Fruit fly (Drosophila melanogaster) whole organism, prepupa: Measurements from ENCODE around the gene Mnr.

Experiments
- Blimp-1 ChIP-seq: fragments of 200-800 bp; sonication (Bioruptor generic); optimal IDR thresholded peaks from 3 replicates; lab custom pipeline; 2017; ENCODE audit warnings: missing biosample characterization, missing genetic modification characterization, mild to moderate bottlenecking, moderate library complexity, missing genetic modification reagents
- CG10631 ChIP-seq: fragments of 200-800 bp; sonication (Bioruptor generic); optimal IDR thresholded peaks from 2 replicates; lab custom pipeline; 2016; ENCODE audit warnings: missing biosample characterization, missing genetic modification characterization
- CG10669 ChIP-seq: fragments of 200-800 bp; sonication (Bioruptor generic); optimal IDR thresholded peaks from 3 replicates; lab custom pipeline; 2018; ENCODE audit warnings: missing biosample characterization, mild to moderate bottlenecking, missing genetic modification characterization, moderate library complexity
- CG11294 ChIP-seq: fragments of 200-800 bp; sonication (Bioruptor generic); IDR thresholded peaks from 2 replicates; pipeline ENCODE4 v1.3.6; 2022; ENCODE audit warnings: missing biosample characterization, missing genetic modification characterization
- CG11762 ChIP-seq: fragments of 200-800 bp; sonication (Bioruptor generic); optimal IDR thresholded peaks from 3 replicates; lab custom pipeline; 2016; ENCODE audit warnings: missing biosample characterization, missing genetic modification characterization; ENCODE audit not compliant: insufficient read depth
- CG11902 ChIP-seq: fragments of 200-800 bp; sonication (Bioruptor generic); optimal IDR thresholded peaks from 3 replicates; lab custom pipeline; 2016; ENCODE audit warnings: missing biosample characterization, missing genetic modification characterization
- CG15336 ChIP-seq: fragments of 200-800 bp; sonication (Bioruptor generic); IDR thresholded peaks from 2 replicates; pipeline ENCODE4 v1.3.6; 2022; ENCODE audit warnings: missing biosample characterization, missing genetic modification characterization
- CG1621 ChIP-seq: fragments of 200-800 bp; sonication (Bioruptor generic); optimal IDR thresholded peaks from 3 replicates; lab custom pipeline; 2018; ENCODE audit warnings: missing biosample characterization, mild to moderate bottlenecking, missing genetic modification characterization
- CG16779 ChIP-seq: fragments of 200-800 bp; sonication (Bioruptor generic); optimal IDR thresholded peaks from 3 replicates; lab custom pipeline; 2017; ENCODE audit warnings: missing biosample characterization, mild to moderate bottlenecking, missing genetic modification characterization
- CG3032 ChIP-seq: fragments of 200-800 bp; optimal IDR thresholded peaks from 2 replicates; lab custom pipeline; 2019; ENCODE audit warnings: missing biosample characterization, mild to moderate bottlenecking, missing genetic modification characterization, moderate library complexity
- CG31627 ChIP-seq: fragments of 200-800 bp; sonication (Bioruptor generic); optimal IDR thresholded peaks from 3 replicates; lab custom pipeline; 2016; ENCODE audit warnings: missing biosample characterization, missing genetic modification characterization
- CG32006 ChIP-seq: fragments of 200-800 bp; sonication (Bioruptor generic); optimal IDR thresholded peaks from 3 replicates; lab custom pipeline; 2017; ENCODE audit warnings: missing biosample characterization, mild to moderate bottlenecking, missing genetic modification characterization
- CG34406 ChIP-seq: fragments of 200-800 bp; sonication (Bioruptor generic); optimal IDR thresholded peaks from 3 replicates; lab custom pipeline; 2016; ENCODE audit warnings: missing biosample characterization, missing genetic modification characterization
- CG3919 ChIP-seq: fragments of 200-800 bp; sonication (Bioruptor generic); optimal IDR thresholded peaks from 3 replicates; lab custom pipeline; 2016; ENCODE audit warnings: missing biosample characterization, missing genetic modification characterization
- CG4318 ChIP-seq: fragments of 200-800 bp; sonication (Bioruptor generic); optimal IDR thresholded peaks from 3 replicates; lab custom pipeline; 2017; ENCODE audit warnings: missing biosample characterization, mild to moderate bottlenecking, missing genetic modification characterization
- CG6276 ChIP-seq: fragments of 200-800 bp; sonication (Bioruptor generic); optimal IDR thresholded peaks from 2 replicates; lab custom pipeline; 2017; ENCODE audit warnings: missing biosample characterization, mild to moderate bottlenecking, missing genetic modification characterization
- CG6792 ChIP-seq: fragments of 200-800 bp; sonication (Bioruptor generic); optimal IDR thresholded peaks from 3 replicates; lab custom pipeline; 2016; ENCODE audit warnings: missing biosample characterization, missing genetic modification characterization
- CG6808 ChIP-seq: fragments of 200-800 bp; sonication (Bioruptor generic); optimal IDR thresholded peaks from 3 replicates; lab custom pipeline; 2017; ENCODE audit warnings: missing biosample characterization, missing genetic modification characterization, mild to moderate bottlenecking, moderate library complexity, missing genetic modification reagents
- CG6854 ChIP-seq: fragments of 200-800 bp; sonication (Bioruptor generic); optimal IDR thresholded peaks from 2 replicates; lab custom pipeline; 2017; ENCODE audit warnings: missing biosample characterization, mild to moderate bottlenecking, missing genetic modification characterization
- CG7368 ChIP-seq: fragments of 200-800 bp; sonication (Bioruptor generic); optimal IDR thresholded peaks from 3 replicates; lab custom pipeline; 2016; ENCODE audit warnings: missing biosample characterization, missing genetic modification characterization
- CG8119 ChIP-seq: fragments of 200-800 bp; sonication (Bioruptor generic); IDR thresholded peaks from 3 replicates; pipeline ENCODE4 v1.3.6; 2022; ENCODE audit warnings: missing biosample characterization, missing genetic modification characterization
- CG8319 ChIP-seq: fragments of 200-800 bp; sonication (Bioruptor generic); optimal IDR thresholded peaks from 3 replicates; lab custom pipeline; 2016; ENCODE audit warnings: missing biosample characterization, missing genetic modification characterization
- CG8632 ChIP-seq: fragments of 200-800 bp; sonication (Bioruptor generic); optimal IDR thresholded peaks from 3 replicates; lab custom pipeline; 2016; ENCODE audit warnings: missing biosample characterization, missing genetic modification characterization
- CG9139 ChIP-seq: fragments of 200-800 bp; sonication (Bioruptor generic); optimal IDR thresholded peaks from 3 replicates; lab custom pipeline; 2017; ENCODE audit warnings: missing biosample characterization, mild to moderate bottlenecking, missing genetic modification characterization
- Eip75B ChIP-seq: fragments of 200-800 bp; sonication (Bioruptor generic); optimal IDR thresholded peaks from 3 replicates; lab custom pipeline; 2016; ENCODE audit warnings: missing biosample characterization, missing genetic modification characterization
- Eip78C ChIP-seq: fragments of 200-800 bp; sonication (Bioruptor generic); peaks from one replicate; lab custom pipeline; 2016; ENCODE audit warnings: missing biosample characterization, missing genetic modification characterization
- Ets96B ChIP-seq: fragments of 200-800 bp; optimal IDR thresholded peaks from 2 replicates; lab custom pipeline; 2019; ENCODE audit warnings: missing biosample characterization, mild to moderate bottlenecking, missing genetic modification characterization, moderate library complexity
- Gug ChIP-seq: fragments of 200-800 bp; sonication (Bioruptor generic); IDR thresholded peaks from 2 replicates; pipeline ENCODE4 v1.3.6; 2022; ENCODE audit warnings: missing biosample characterization, missing genetic modification characterization
- Hr38 ChIP-seq: sonication (Bioruptor generic); optimal IDR thresholded peaks from 2 replicates; lab custom pipeline; 2016; ENCODE audit warnings: missing biosample characterization, missing genetic modification characterization
- Hr4 ChIP-seq: fragments of 200-800 bp; sonication (Bioruptor generic); optimal IDR thresholded peaks from 3 replicates; lab custom pipeline; 2016; ENCODE audit warnings: missing biosample characterization, missing genetic modification characterization
- Lpt ChIP-seq: fragments of 200-800 bp; sonication (Bioruptor generic); optimal IDR thresholded peaks from 3 replicates; lab custom pipeline; 2016; ENCODE audit warnings: missing biosample characterization, missing genetic modification characterization
- Met ChIP-seq: fragments of 200-800 bp; sonication (Bioruptor generic); optimal IDR thresholded peaks from 3 replicates; lab custom pipeline; 2016; ENCODE audit warnings: missing biosample characterization, missing genetic modification characterization
- OdsH ChIP-seq: fragments of 200-800 bp; sonication (Bioruptor generic); optimal IDR thresholded peaks from 3 replicates; lab custom pipeline; 2016; ENCODE audit warnings: missing biosample characterization, missing genetic modification characterization
- Smox ChIP-seq: fragments of 200-800 bp; sonication (Bioruptor generic); optimal IDR thresholded peaks from 3 replicates; lab custom pipeline; 2016; ENCODE audit warnings: missing biosample characterization, missing genetic modification characterization
- Sox102F ChIP-seq: fragments of 200-800 bp; sonication (Bioruptor generic); optimal IDR thresholded peaks from 2 replicates; lab custom pipeline; 2016; ENCODE audit warnings: missing biosample characterization, mild to moderate bottlenecking, missing genetic modification characterization
- Sox14 ChIP-seq: fragments of 200-800 bp; sonication (Bioruptor generic); optimal IDR thresholded peaks from 3 replicates; lab custom pipeline; 2016; ENCODE audit warnings: missing biosample characterization, missing genetic modification characterization
- Sox15 ChIP-seq: fragments of 200-800 bp; sonication (Bioruptor generic); optimal IDR thresholded peaks from 3 replicates; lab custom pipeline; 2016; ENCODE audit warnings: missing biosample characterization, missing genetic modification characterization
- acj6 ChIP-seq: fragments of 200-800 bp; sonication (Bioruptor generic); optimal IDR thresholded peaks from 3 replicates; lab custom pipeline; 2016; ENCODE audit warnings: missing biosample characterization, missing genetic modification characterization
- dac ChIP-seq: fragments of 200-800 bp; sonication (Bioruptor generic); optimal IDR thresholded peaks from 2 replicates; lab custom pipeline; 2017; ENCODE audit warnings: missing biosample characterization, mild to moderate bottlenecking, missing genetic modification characterization
- eg ChIP-seq: fragments of 200-800 bp; sonication (Bioruptor generic); IDR thresholded peaks from 3 replicates; pipeline ENCODE4 v1.3.6; 2022; ENCODE audit warnings: missing biosample characterization, missing genetic modification characterization
- esn ChIP-seq: fragments of 200-800 bp; sonication (Bioruptor generic); optimal IDR thresholded peaks from 2 replicates; lab custom pipeline; 2016; ENCODE audit warnings: missing biosample characterization, mild to moderate bottlenecking, missing genetic modification characterization, moderate library complexity
- fd59A ChIP-seq: fragments of 200-800 bp; sonication (Bioruptor generic); optimal IDR thresholded peaks from 2 replicates; lab custom pipeline; 2017; ENCODE audit warnings: missing biosample characterization, mild to moderate bottlenecking, missing genetic modification characterization, missing genetic modification reagents
- fkh ChIP-seq: fragments of 200-800 bp; sonication (Bioruptor generic); optimal IDR thresholded peaks from 3 replicates; lab custom pipeline; 2017; ENCODE audit warnings: missing biosample characterization, mild to moderate bottlenecking, missing genetic modification characterization, moderate library complexity
- net ChIP-seq: fragments of 200-800 bp; sonication (Bioruptor generic); optimal IDR thresholded peaks from 3 replicates; lab custom pipeline; 2016; ENCODE audit warnings: missing biosample characterization, missing genetic modification characterization
- pdm3 ChIP-seq: fragments of 200-800 bp; sonication (Bioruptor generic); optimal IDR thresholded peaks from 3 replicates; lab custom pipeline; 2016; ENCODE audit warnings: missing biosample characterization, missing genetic modification characterization
- salr ChIP-seq, 2 experiments: fragments of 200-800 bp; sonication (Bioruptor generic); optimal IDR thresholded peaks; 3 replicates each; lab custom pipeline; 2016 to 2018; ENCODE audit warnings: missing biosample characterization in 2 of 2, missing genetic modification characterization in 2 of 2, mild to moderate bottlenecking in 1 of 2
- spab ChIP-seq: fragments of 200-800 bp; sonication (Bioruptor generic); optimal IDR thresholded peaks from 2 replicates; lab custom pipeline; 2017; ENCODE audit warnings: missing biosample characterization, mild to moderate bottlenecking, missing genetic modification characterization, missing genetic modification reagents
- ss ChIP-seq, 2 experiments: fragments of 200-800 bp; sonication (Bioruptor generic); optimal IDR thresholded peaks; 2 replicates in 1 of 2; 3 replicates in 1 of 2; lab custom pipeline; 2017 to 2018; ENCODE audit warnings: mild to moderate bottlenecking in 2 of 2, missing biosample characterization in 2 of 2, missing genetic modification characterization in 2 of 2, moderate library complexity in 1 of 2
- svp ChIP-seq: fragments of 200-800 bp; sonication (Bioruptor generic); peaks from one replicate; lab custom pipeline; 2016; ENCODE audit warnings: missing biosample characterization, missing genetic modification characterization
- topi ChIP-seq: fragments of 200-800 bp; sonication (Bioruptor generic); optimal IDR thresholded peaks from 3 replicates; lab custom pipeline; 2016; ENCODE audit warnings: missing biosample characterization, missing genetic modification characterization
- vri ChIP-seq: fragments of 200-800 bp; sonication (Bioruptor generic); optimal IDR thresholded peaks from 3 replicates; lab custom pipeline; 2016; ENCODE audit warnings: missing biosample characterization, mild to moderate bottlenecking, missing genetic modification characterization

Mnr gene

dm6 chrX:21319202-21319772 lies 38.3 kb upstream of the Mnr start, which contains the start of the genes SLIRP1 and anox:
TSS of gene SLIRP1 (minus strand) at chrX:21319296.
TSS of gene anox (minus strand) at chrX:21319296.
- TF ChIP-seq OdsH (GFP tag; lab: Kevin White, UChicago) (peak; percentile 87), CG1621 (peak; percentile 79), Hr4 (GFP tag; lab: Kevin White, UChicago) (peak; percentile 83), CG8319 (peak; percentile 65), CG6854 (GFP tag; lab: Kevin White, UChicago) (peak; percentile 71), CG3919 (peak; percentile 81), Hr38 (no peak), Sox15 (GFP tag; lab: Kevin White, UChicago) (peak; percentile 85), CG31627 (GFP tag; lab: Kevin White, UChicago) (peak; percentile 86), Sox14 (GFP tag; lab: Kevin White, UChicago) (peak; percentile 87), net (GFP tag; lab: Kevin White, UChicago) (peak; percentile 81), fd59A (peak; percentile 84), Sox102F (GFP tag; lab: Kevin White, UChicago) (peak; percentile 74), Ets96B (tag; lab: Kevin White, UChicago) (peak; percentile 92), CG7368 (peak; percentile 70), CG32006 (peak; percentile 89), CG10631 (GFP tag; lab: Kevin White, UChicago) (peak; percentile 89), Met (GFP tag; lab: Kevin White, UChicago) (peak; percentile 89), CG6276 (no peak), CG6808 (GFP tag; lab: Kevin White, UChicago) (peak; percentile 86), CG11902 (GFP tag; lab: Kevin White, UChicago) (peak; percentile 77), CG15336 (GFP tag; lab: Robert Waterston, UW) (peak; percentile 86), CG8119 (GFP tag; lab: Robert Waterston, UW) (peak; percentile 87), dac (GFP tag; lab: Kevin White, UChicago) (peak; percentile 59), CG34406 (GFP tag; lab: Kevin White, UChicago) (peak; percentile 84), salr (GFP tag; optimal IDR thresholded peaks at IDR 0.05; lab: Kevin White, UChicago) (peak; percentile 64 to 81), CG8632 (GFP tag; lab: Kevin White, UChicago) (peak; percentile 86), CG11762 (GFP tag; lab: Kevin White, UChicago) (peak; percentile 82), svp (GFP tag; lab: Kevin White, UChicago) (peak; percentile 92), Lpt (peak; percentile 78), esn (GFP tag; lab: Kevin White, UChicago) (peak; percentile 92), spab (GFP tag; lab: Kevin White, UChicago) (peak; percentile 81), CG16779 (tag; lab: Kevin White, UChicago) (peak; percentile 79), Blimp-1 (peak; percentile 70), Smox (GFP tag; lab: Kevin White, UChicago) (peak; percentile 88), ss (GFP tag; optimal IDR thresholded peaks at IDR 0.05; lab: Kevin White, UChicago) (peak; percentile 82 to 86), CG11294 (peak; percentile 55; the same call in 1 of the 2 replicates), acj6 (GFP tag; lab: Kevin White, UChicago) (peak; percentile 89), topi (GFP tag; lab: Kevin White, UChicago) (peak; percentile 90), CG9139 (GFP tag; lab: Kevin White, UChicago) (no peak), Eip78C (GFP tag; lab: Kevin White, UChicago) (peak; percentile 96), eg (GFP tag; lab: Robert Waterston, UW) (peak; percentile 80), CG4318 (no peak), pdm3 (GFP tag; lab: Kevin White, UChicago) (peak; percentile 89), CG6792 (peak; percentile 86), CG10669 (peak; percentile 92), CG3032 (tag; lab: Kevin White, UChicago) (peak; percentile 90), Gug (GFP tag; lab: Robert Waterston, UW) (peak; percentile 77), fkh (GFP tag; lab: Kevin White, UChicago) (peak; percentile 31), Eip75B (GFP tag; lab: Kevin White, UChicago) (peak; percentile 85), vri (peak; percentile 54)
